Fruit fly (Drosophila melanogaster): ENCODE results near the gene SP1029.

SP1029 gene

dm6 chr3R:29214262-29214661, 36.0 kb downstream of the SP1029 start (continued):
- TF ChIP-seq ap (GFP tag; IDR thresholded peaks at IDR 0.05), result peak; percentile 99
- TF ChIP-seq phol (tag; optimal IDR thresholded peaks at IDR 0.05), result peak; percentile 98
- peak; percentile 100 for TF ChIP-seq Ets65A (GFP tag)
- TF ChIP-seq BtbVII (GFP tag; optimal IDR thresholded peaks at IDR 0.05), result peak; percentile 99
- TF ChIP-seq CG13894 (tag; optimal IDR thresholded peaks at IDR 0.05), result peak; percentile 98
- peak; percentile 99 for TF ChIP-seq slbo (GFP tag; IDR thresholded peaks at IDR 0.05)
- no peak for TF ChIP-seq CG8478 (optimal IDR thresholded peaks at IDR 0.05)
- peak; percentile 95 for TF ChIP-seq TFAM (GFP tag; optimal IDR thresholded peaks at IDR 0.05)
- peak; percentile 100 for TF ChIP-seq zfh1 (GFP tag; IDR thresholded peaks at IDR 0.05)
- peak; percentile 100 for TF ChIP-seq Rfx (GFP tag; IDR thresholded peaks at IDR 0.05)
- peak; percentile 99 for TF ChIP-seq odd (GFP tag; optimal IDR thresholded peaks at IDR 0.05)
- TF ChIP-seq CG1024 (GFP tag; IDR thresholded peaks at IDR 0.05), result peak; percentile 98
- TF ChIP-seq wek (GFP tag; optimal IDR thresholded peaks at IDR 0.05), result peak; percentile 96
- peak; percentile 99 for TF ChIP-seq CG3281 (GFP tag; optimal IDR thresholded peaks at IDR 0.05)
- TF ChIP-seq h (optimal IDR thresholded peaks at IDR 0.05), result no peak
- peak; percentile 97 for TF ChIP-seq ewg (GFP tag; optimal IDR thresholded peaks at IDR 0.05)
- TF ChIP-seq CG14965 (GFP tag; optimal IDR thresholded peaks at IDR 0.05; ENCODE audit: borderline replicate concordance), result peak; percentile 90
- peak; percentile 99 for TF ChIP-seq NfI (GFP tag; optimal IDR thresholded peaks at IDR 0.05)
- peak; percentile 99 for TF ChIP-seq Hr3 (GFP tag; optimal IDR thresholded peaks at IDR 0.05)
- peak; percentile 99 for TF ChIP-seq CG4820 (GFP tag; optimal IDR thresholded peaks at IDR 0.05)
- TF ChIP-seq NC2β (GFP tag; optimal IDR thresholded peaks at IDR 0.05), result peak; percentile 99
- TF ChIP-seq CG3995 (GFP tag; optimal IDR thresholded peaks at IDR 0.05), result peak; percentile 88
- TF ChIP-seq ERR (GFP tag; optimal IDR thresholded peaks at IDR 0.05), result peak; percentile 98
- peak; percentile 94 for TF ChIP-seq CG8281 (tag; optimal IDR thresholded peaks at IDR 0.05)
- TF ChIP-seq CG8359 (GFP tag; optimal IDR thresholded peaks at IDR 0.05; ENCODE audit: borderline replicate concordance), result peak; percentile 96
- peak; percentile 99 for TF ChIP-seq tup (GFP tag; optimal IDR thresholded peaks at IDR 0.05)
- TF ChIP-seq BEAF-32 (GFP tag; optimal IDR thresholded peaks at IDR 0.05), result peak; percentile 42
- TF ChIP-seq dimm (GFP tag; IDR thresholded peaks at IDR 0.05), result peak; percentile 97
- TF ChIP-seq CG7556 (GFP tag; optimal IDR thresholded peaks at IDR 0.05), result peak; percentile 99
- TF ChIP-seq NFAT (GFP tag; IDR thresholded peaks at IDR 0.05), result peak; percentile 99
- TF ChIP-seq Nf-YB (GFP tag; optimal IDR thresholded peaks at IDR 0.05), result peak; percentile 91
- peak; percentile 98 for TF ChIP-seq da (GFP tag; optimal IDR thresholded peaks at IDR 0.05)
- TF ChIP-seq CG11093 (GFP tag; IDR thresholded peaks at IDR 0.05), result peak; percentile 98
- TF ChIP-seq ATbp (GFP tag; optimal IDR thresholded peaks at IDR 0.05), result peak; percentile 99
- peak; percentile 99 for TF ChIP-seq Oli (tag; optimal IDR thresholded peaks at IDR 0.05)
- peak; percentile 94 for TF ChIP-seq CG5180 (GFP tag; optimal IDR thresholded peaks at IDR 0.05)
- peak; percentile 99 for TF ChIP-seq NK7.1 (GFP tag; optimal IDR thresholded peaks at IDR 0.05)
- TF ChIP-seq mam (GFP tag; optimal IDR thresholded peaks at IDR 0.05), result peak; percentile 99
- TF ChIP-seq CG12155 (GFP tag; optimal IDR thresholded peaks at IDR 0.05), result peak; percentile 98
- TF ChIP-seq pum (GFP tag; optimal IDR thresholded peaks at IDR 0.05), result peak; percentile 99
- TF ChIP-seq ham (GFP tag; IDR thresholded peaks at IDR 0.05), result peak; percentile 95
- TF ChIP-seq nom (GFP tag; optimal IDR thresholded peaks at IDR 0.05), result peak; percentile 99
- peak; percentile 99 for TF ChIP-seq CG7372 (GFP tag; IDR thresholded peaks at IDR 0.05)
- peak; percentile 99 for TF ChIP-seq sim (GFP tag; IDR thresholded peaks at IDR 0.05)
- TF ChIP-seq CG3726 (GFP tag; IDR thresholded peaks at IDR 0.05), result peak; percentile 99
- peak; percentile 97 for TF ChIP-seq Elba2 (GFP tag; optimal IDR thresholded peaks at IDR 0.05)
- TF ChIP-seq CG10147 (GFP tag; optimal IDR thresholded peaks at IDR 0.05), result peak; percentile 98
- TF ChIP-seq CG32532 (GFP tag; IDR thresholded peaks at IDR 0.05), result peak; percentile 99
- TF ChIP-seq wdn (GFP tag; IDR thresholded peaks at IDR 0.05), result peak; percentile 99
- TF ChIP-seq Nf-YC (tag; optimal IDR thresholded peaks at IDR 0.05), result peak; percentile 92
- peak; percentile 99 for TF ChIP-seq CG12391 (tag; optimal IDR thresholded peaks at IDR 0.05)
